Fruit fly (Drosophila melanogaster) whole organism, embryonic: ENCODE data around the gene CG15549.

Experiments
- Adf1 ChIP-seq: fragments of 200-800 bp; sonication (Bioruptor generic); IDR thresholded peaks from 2 replicates; pipeline ENCODE4 v1.3.6; 2022; ENCODE audit warnings: missing biosample characterization, missing genetic modification characterization
- Antp ChIP-seq: fragments of 200-800 bp; sonication (Bioruptor generic); optimal IDR thresholded peaks from 3 replicates; lab custom pipeline; 2016; ENCODE audit warnings: missing biosample characterization, missing genetic modification characterization
- Atf3 ChIP-seq: fragments of 200-800 bp; sonication (Bioruptor generic); optimal IDR thresholded peaks from 3 replicates; lab custom pipeline; 2016; ENCODE audit warnings: missing biosample characterization, missing genetic modification characterization
- Atf6 ChIP-seq: fragments of 200-800 bp; sonication (Bioruptor generic); IDR thresholded peaks from 2 replicates; pipeline ENCODE4 v1.3.6; 2022; ENCODE audit warnings: missing biosample characterization, missing genetic modification characterization
- CG10543 ChIP-seq: fragments of 200-800 bp; sonication (Bioruptor generic); optimal IDR thresholded peaks from 3 replicates; lab custom pipeline; 2017; ENCODE audit warnings: missing biosample characterization, mild to moderate bottlenecking, missing genetic modification characterization, moderate library complexity
- CG10979 ChIP-seq: fragments of 200-800 bp; sonication (Bioruptor generic); optimal IDR thresholded peaks from 2 replicates; lab custom pipeline; 2018; ENCODE audit warnings: missing biosample characterization, mild to moderate bottlenecking, missing genetic modification characterization, moderate library complexity
- CG13123 ChIP-seq: fragments of 200-800 bp; sonication (Bioruptor generic); optimal IDR thresholded peaks from 2 replicates; lab custom pipeline; 2016; ENCODE audit warnings: missing biosample characterization, missing genetic modification characterization
- CG13287 ChIP-seq: fragments of 200-800 bp; sonication (Bioruptor generic); IDR thresholded peaks from 2 replicates; pipeline ENCODE4 v1.3.6; 2022; ENCODE audit warnings: missing biosample characterization, missing genetic modification characterization; ENCODE audit not compliant: partially characterized antibody
- CG13624 ChIP-seq: fragments of 200-800 bp; sonication (Bioruptor generic); optimal IDR thresholded peaks from 2 replicates; lab custom pipeline; 2016; ENCODE audit warnings: missing biosample characterization, missing genetic modification characterization
- CG14860 ChIP-seq: fragments of 200-800 bp; sonication (Bioruptor generic); IDR thresholded peaks from 3 replicates; pipeline ENCODE4 v1.3.6; 2022; ENCODE audit warnings: missing biosample characterization, missing genetic modification characterization; ENCODE audit not compliant: partially characterized antibody
- CG14965 ChIP-seq: fragments of 200-800 bp; sonication (Bioruptor generic); optimal IDR thresholded peaks from 2 replicates; lab custom pipeline; 2016; ENCODE audit warnings: missing biosample characterization, missing genetic modification characterization, borderline replicate concordance
- CG15479 ChIP-seq: fragments of 200-800 bp; sonication (Bioruptor generic); optimal IDR thresholded peaks from 3 replicates; lab custom pipeline; 2019; ENCODE audit warnings: missing biosample characterization, mild to moderate bottlenecking, missing genetic modification characterization, moderate library complexity
- CG1603 ChIP-seq: fragments of 200-800 bp; sonication (Bioruptor generic); optimal IDR thresholded peaks from 2 replicates; lab custom pipeline; 2019; ENCODE audit warnings: missing biosample characterization, mild to moderate bottlenecking, missing genetic modification characterization, moderate library complexity
- CG17568 ChIP-seq: fragments of 200-800 bp; sonication (Bioruptor generic); optimal IDR thresholded peaks from 2 replicates; lab custom pipeline; 2018; ENCODE audit warnings: missing biosample characterization, mild to moderate bottlenecking, missing genetic modification characterization, moderate library complexity
- CG2712 ChIP-seq: fragments of 200-800 bp; optimal IDR thresholded peaks from 3 replicates; lab custom pipeline; 2019; ENCODE audit warnings: missing biosample characterization, mild to moderate bottlenecking, missing genetic modification characterization, moderate library complexity
- CG3163 ChIP-seq: fragments of 200-800 bp; sonication (Bioruptor generic); optimal IDR thresholded peaks from 3 replicates; lab custom pipeline; 2016; ENCODE audit warnings: missing biosample characterization, missing genetic modification characterization
- CG3838 ChIP-seq: fragments of 200-800 bp; sonication (Bioruptor generic); optimal IDR thresholded peaks from 3 replicates; lab custom pipeline; 2016; ENCODE audit warnings: missing biosample characterization, missing genetic modification characterization
- CG4424 ChIP-seq: fragments of 200-800 bp; sonication (Bioruptor generic); optimal IDR thresholded peaks from 3 replicates; lab custom pipeline; 2016; ENCODE audit warnings: missing biosample characterization, missing genetic modification characterization
- CG7963 ChIP-seq: fragments of 200-800 bp; sonication (Bioruptor generic); IDR thresholded peaks from 3 replicates; pipeline ENCODE4 v1.3.6; 2022; ENCODE audit warnings: missing biosample characterization, missing genetic modification characterization; ENCODE audit not compliant: partially characterized antibody
- CG8765 ChIP-seq: fragments of 200-800 bp; sonication (Bioruptor generic); IDR thresholded peaks from 2 replicates; pipeline ENCODE4 v1.3.6; 2022; ENCODE audit warnings: missing biosample characterization, missing genetic modification characterization
- Chrac-16 ChIP-seq: fragments of 200-800 bp; sonication (Bioruptor generic); optimal IDR thresholded peaks from 3 replicates; lab custom pipeline; 2016; ENCODE audit warnings: missing biosample characterization, missing genetic modification characterization
- Drgx ChIP-seq: fragments of 200-800 bp; sonication (Bioruptor generic); IDR thresholded peaks from 2 replicates; pipeline ENCODE4 v1.3.6; 2022; ENCODE audit warnings: missing biosample characterization, missing genetic modification characterization
- Fer2 ChIP-seq: fragments of 200-800 bp; sonication (Bioruptor generic); optimal IDR thresholded peaks from 2 replicates; lab custom pipeline; 2018; ENCODE audit warnings: missing biosample characterization, mild to moderate bottlenecking, missing genetic modification characterization, moderate library complexity
- Hr39 ChIP-seq: fragments of >200 bp; optimal IDR thresholded peaks from 2 replicates; lab custom pipeline; 2017
- Jarid2 ChIP-seq: fragments of 200-800 bp; sonication (Bioruptor generic); optimal IDR thresholded peaks from 3 replicates; lab custom pipeline; 2017; ENCODE audit warnings: mild to moderate bottlenecking, missing biosample characterization, missing genetic modification reagents, missing genetic modification characterization
- Meics ChIP-seq: fragments of 200-800 bp; sonication (Bioruptor generic); optimal IDR thresholded peaks from 2 replicates; lab custom pipeline; 2017; ENCODE audit warnings: missing biosample characterization, mild to moderate bottlenecking, missing genetic modification characterization
- Myb ChIP-seq: fragments of 200-800 bp; sonication (Bioruptor generic); optimal IDR thresholded peaks from 2 replicates; lab custom pipeline; 2016; ENCODE audit warnings: missing biosample characterization, missing genetic modification characterization
- NFAT ChIP-seq: fragments of 200-800 bp; sonication (Bioruptor generic); IDR thresholded peaks from 2 replicates; pipeline ENCODE4 v1.3.6; 2022; ENCODE audit warnings: missing biosample characterization, missing genetic modification characterization
- Neu2 ChIP-seq: fragments of 200-800 bp; sonication (Bioruptor generic); optimal IDR thresholded peaks from 3 replicates; lab custom pipeline; 2016; ENCODE audit warnings: missing biosample characterization, missing genetic modification characterization, borderline replicate concordance
- Sox102F ChIP-seq: fragments of 200-800 bp; sonication (Bioruptor generic); optimal IDR thresholded peaks from 2 replicates; lab custom pipeline; 2018; ENCODE audit warnings: missing biosample characterization, mild to moderate bottlenecking, missing genetic modification characterization, moderate library complexity
- Xrp1 ChIP-seq: fragments of 200-800 bp; sonication (Bioruptor generic); IDR thresholded peaks from 2 replicates; pipeline ENCODE4 v1.3.6; 2022; ENCODE audit warnings: missing biosample characterization, missing genetic modification characterization
- ato ChIP-seq: fragments of 200-800 bp; sonication (Bioruptor generic); IDR thresholded peaks from 2 replicates; pipeline ENCODE4 v1.3.6; 2022; ENCODE audit warnings: missing biosample characterization, missing genetic modification characterization; ENCODE audit not compliant: partially characterized antibody
- bab2 ChIP-seq: fragments of 200-800 bp; sonication (Bioruptor generic); optimal IDR thresholded peaks from 2 replicates; lab custom pipeline; 2016; ENCODE audit warnings: missing biosample characterization, missing genetic modification characterization
- br ChIP-seq: fragments of >200 bp; optimal IDR thresholded peaks from 2 replicates; lab custom pipeline; 2017
- chn ChIP-seq: fragments of 200-800 bp; sonication (Bioruptor generic); optimal IDR thresholded peaks from 2 replicates; lab custom pipeline; 2016; ENCODE audit warnings: missing biosample characterization, missing genetic modification characterization
- dmrt99B ChIP-seq: fragments of 200-800 bp; sonication (Bioruptor generic); optimal IDR thresholded peaks from 2 replicates; lab custom pipeline; 2018; ENCODE audit warnings: missing biosample characterization, mild to moderate bottlenecking, missing genetic modification characterization, moderate library complexity
- dysf ChIP-seq: fragments of 200-800 bp; sonication (Bioruptor generic); IDR thresholded peaks from 3 replicates; pipeline ENCODE4 v1.3.6; 2022; ENCODE audit warnings: missing biosample characterization, missing genetic modification characterization
- gcm ChIP-seq: fragments of 200-800 bp; sonication (Bioruptor generic); optimal IDR thresholded peaks from 2 replicates; lab custom pipeline; 2019; ENCODE audit warnings: missing biosample characterization, mild to moderate bottlenecking, missing genetic modification characterization, moderate library complexity
- grn ChIP-seq: fragments of 200-800 bp; sonication (Bioruptor generic); optimal IDR thresholded peaks from 3 replicates; lab custom pipeline; 2017; ENCODE audit warnings: missing biosample characterization, missing genetic modification characterization
- jigr1 ChIP-seq: fragments of 200-800 bp; sonication (Bioruptor generic); IDR thresholded peaks from 3 replicates; pipeline ENCODE4 v1.3.6; 2022; ENCODE audit warnings: missing biosample characterization, missing genetic modification characterization
- lab ChIP-seq: fragments of 200-800 bp; sonication (Bioruptor generic); optimal IDR thresholded peaks from 3 replicates; lab custom pipeline; 2017; ENCODE audit warnings: missing biosample characterization, missing genetic modification characterization, mild to moderate bottlenecking, moderate library complexity, missing genetic modification reagents
- nerfin-2 ChIP-seq: fragments of 200-800 bp; sonication (Bioruptor generic); IDR thresholded peaks from 2 replicates; pipeline ENCODE4 v1.3.6; 2022; ENCODE audit warnings: missing biosample characterization, missing genetic modification characterization; ENCODE audit not compliant: partially characterized antibody
- pho ChIP-seq: fragments of 200-800 bp; sonication (Bioruptor generic); optimal IDR thresholded peaks from 2 replicates; lab custom pipeline; 2016; ENCODE audit warnings: missing biosample characterization, missing genetic modification characterization
- pros ChIP-seq: fragments of 200-800 bp; sonication (Bioruptor generic); optimal IDR thresholded peaks from 3 replicates; lab custom pipeline; 2019; ENCODE audit warnings: missing biosample characterization, mild to moderate bottlenecking, missing genetic modification characterization, moderate library complexity
- row ChIP-seq: fragments of 200-800 bp; sonication (Bioruptor generic); IDR thresholded peaks from 3 replicates; pipeline ENCODE4 v1.3.6; 2022; ENCODE audit warnings: missing biosample characterization, missing genetic modification characterization
- sens ChIP-seq: fragments of 200-800 bp; sonication (Bioruptor generic); peaks from one replicate; lab custom pipeline; 2016; ENCODE audit warnings: missing biosample characterization, missing genetic modification characterization
- sisA ChIP-seq: fragments of 200-800 bp; sonication (Bioruptor generic); IDR thresholded peaks from 2 replicates; pipeline ENCODE4 v1.3.6; 2022; ENCODE audit warnings: missing biosample characterization, missing genetic modification characterization
- sna ChIP-seq: fragments of 200-800 bp; sonication (Bioruptor generic); IDR thresholded peaks from 2 replicates; pipeline ENCODE4 v1.3.6; 2022; ENCODE audit warnings: missing biosample characterization, missing genetic modification characterization; ENCODE audit not compliant: partially characterized antibody
- sr ChIP-seq: fragments of 200-800 bp; sonication (Bioruptor generic); IDR thresholded peaks from 3 replicates; pipeline ENCODE4 v1.3.6; 2022; ENCODE audit warnings: missing biosample characterization, missing genetic modification characterization
- z ChIP-seq: fragments of 200-800 bp; sonication (Bioruptor generic); IDR thresholded peaks from 3 replicates; pipeline ENCODE4 v1.3.6; 2022; ENCODE audit warnings: missing biosample characterization, missing genetic modification characterization
- zen ChIP-seq: fragments of 200-800 bp; sonication (Bioruptor generic); optimal IDR thresholded peaks from 3 replicates; lab custom pipeline; 2018; ENCODE audit warnings: missing biosample characterization, mild to moderate bottlenecking, missing genetic modification characterization, moderate library complexity

The CG15549 gene

DNA sequence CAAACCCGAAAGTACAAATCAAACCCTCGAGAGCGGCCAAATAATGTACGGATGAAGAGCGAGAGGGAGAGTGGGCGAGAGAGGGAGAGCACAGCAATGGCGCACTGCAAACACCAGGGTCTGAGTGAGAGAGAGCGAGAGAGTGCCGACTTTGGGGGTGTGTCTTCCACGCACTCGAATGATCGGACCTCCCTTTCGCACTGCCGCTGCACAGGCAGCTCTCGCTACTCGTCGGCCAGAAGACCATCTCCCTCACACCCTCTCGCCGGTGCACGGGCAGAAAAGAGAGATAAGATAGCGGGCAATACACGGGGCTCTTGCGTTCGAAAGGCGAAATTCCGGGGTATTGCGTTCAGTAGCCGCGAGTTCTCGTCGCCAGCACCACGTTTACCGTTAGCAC lies 23.9 kb downstream of the CG15549 start, which contains the start of gene Ptx1 (continued):
- TF ChIP-seq sr: 0 out of 3 replicates have a peak, but pooled peaks have one; percentile 51
- peak; percentile 3 for TF ChIP-seq CG13624
- no peak for TF ChIP-seq NFAT (GFP tag; lab: Robert Waterston, UW)
- TF ChIP-seq sens (GFP tag; lab: Kevin White, UChicago): peak; percentile 63
- peak; percentile 40; the same call in 1 of the 3 replicates for TF ChIP-seq CG14860 (GFP tag; lab: Robert Waterston, UW)
- no peak for TF ChIP-seq CG13123 (GFP tag; lab: Kevin White, UChicago)
- TF ChIP-seq pho: peak; percentile 17
- TF ChIP-seq CG14965 (GFP tag; lab: Kevin White, UChicago): no peak
- TF ChIP-seq CG10543 (GFP tag; lab: Kevin White, UChicago): peak; percentile 39
- TF ChIP-seq gcm (GFP tag; lab: Kevin White, UChicago): peak; percentile 56
- TF ChIP-seq CG4424 (GFP tag; lab: Kevin White, UChicago): no peak
- peak; percentile 24; the same call in 1 of the 2 replicates for TF ChIP-seq Drgx (GFP tag; lab: Robert Waterston, UW)
- 0 out of 3 replicates have a peak, but pooled peaks have one; percentile 47 for TF ChIP-seq z (GFP tag; lab: Robert Waterston, UW)
- peak; percentile 2 for TF ChIP-seq Chrac-16 (GFP tag; lab: Kevin White, UChicago)
- TF ChIP-seq Neu2 (GFP tag; lab: Kevin White, UChicago): no peak
- peak; percentile 37 for TF ChIP-seq pros
- TF ChIP-seq sna (GFP tag; lab: Robert Waterston, UW): peak; percentile 80
- peak; percentile 84 for TF ChIP-seq Jarid2 (GFP tag; lab: Kevin White, UChicago)
- TF ChIP-seq lab (GFP tag; lab: Kevin White, UChicago): peak; percentile 63
- TF ChIP-seq chn (GFP tag; lab: Kevin White, UChicago): peak; percentile 46
- TF ChIP-seq jigr1 (GFP tag; lab: Robert Waterston, UW): no peak
- no peak for TF ChIP-seq Hr39 (lab: Kevin White, UChicago)
- no peak for TF ChIP-seq CG3163 (GFP tag; lab: Kevin White, UChicago)
- no peak for TF ChIP-seq Fer2 (tag; lab: Kevin White, UChicago)
- peak; percentile 50; the same call in 1 of the 2 replicates for TF ChIP-seq nerfin-2 (GFP tag; lab: Robert Waterston, UW)
- peak; percentile 52 for TF ChIP-seq CG15479 (GFP tag; lab: Kevin White, UChicago)
- TF ChIP-seq br (lab: Kevin White, UChicago): no peak

DNA sequence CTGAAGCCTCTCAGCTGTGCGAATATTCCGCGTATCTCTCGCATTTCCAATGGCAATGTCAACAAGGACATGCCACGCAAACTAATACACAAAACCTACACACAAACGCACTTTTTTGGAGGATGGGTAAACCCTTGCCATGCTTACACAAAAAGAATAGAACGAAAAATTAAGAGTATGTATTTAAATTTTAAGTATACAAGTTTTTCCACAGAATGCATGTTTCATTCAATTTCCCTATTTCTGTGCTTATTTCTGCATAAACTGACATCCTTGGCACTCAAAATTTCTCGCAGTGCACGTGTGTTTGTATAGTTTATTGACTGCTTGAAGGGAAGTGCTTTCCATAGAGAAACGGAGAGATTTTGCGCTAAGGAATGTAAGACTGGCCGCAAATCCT lies 26.5 kb downstream of the CG15549 start:
- TF ChIP-seq Meics (GFP tag; lab: Kevin White, UChicago): peak; percentile 3
- TF ChIP-seq CG7963 (GFP tag; lab: Robert Waterston, UW): no peak
- TF ChIP-seq CG3838 (GFP tag; lab: Kevin White, UChicago): no peak
- no peak for TF ChIP-seq Sox102F (GFP tag; lab: Kevin White, UChicago)
- no peak for TF ChIP-seq bab2
- peak; percentile 3 for TF ChIP-seq dmrt99B (tag; lab: Kevin White, UChicago)
- TF ChIP-seq sens (GFP tag; lab: Kevin White, UChicago): peak; percentile 72
- peak; percentile 36; the same call in 1 of the 2 replicates for TF ChIP-seq Xrp1
- TF ChIP-seq Atf3: no peak
- TF ChIP-seq sisA: peak; percentile 9; the same call in 1 of the 2 replicates
- no peak for TF ChIP-seq Antp (GFP tag; lab: Kevin White, UChicago)
- TF ChIP-seq grn: no peak
- TF ChIP-seq CG13287 (GFP tag; lab: Robert Waterston, UW): no peak
- TF ChIP-seq CG17568 (GFP tag; lab: Kevin White, UChicago): no peak
- TF ChIP-seq Adf1: no peak
- peak; percentile 32 for TF ChIP-seq zen (tag; lab: Kevin White, UChicago)
- no peak for TF ChIP-seq ato
- no peak for TF ChIP-seq dysf (GFP tag; lab: Robert Waterston, UW)
- TF ChIP-seq Atf6 (GFP tag; lab: Robert Waterston, UW): no peak
- TF ChIP-seq CG1603 (tag; lab: Kevin White, UChicago): peak; percentile 18
- TF ChIP-seq CG8765 (GFP tag; lab: Robert Waterston, UW): peak; percentile 27; the same call in 1 of the 2 replicates
- TF ChIP-seq CG10979 (tag; lab: Kevin White, UChicago): peak; percentile 29
- no peak for TF ChIP-seq Myb (GFP tag; lab: Kevin White, UChicago)
- TF ChIP-seq row (GFP tag; lab: Robert Waterston, UW): peak; percentile 27; the same call in 1 of the 3 replicates
- TF ChIP-seq CG2712 (tag; lab: Kevin White, UChicago): no peak
